Fruit fly (Drosophila melanogaster): ENCODE measurements around the gene CG31296.

DNA sequence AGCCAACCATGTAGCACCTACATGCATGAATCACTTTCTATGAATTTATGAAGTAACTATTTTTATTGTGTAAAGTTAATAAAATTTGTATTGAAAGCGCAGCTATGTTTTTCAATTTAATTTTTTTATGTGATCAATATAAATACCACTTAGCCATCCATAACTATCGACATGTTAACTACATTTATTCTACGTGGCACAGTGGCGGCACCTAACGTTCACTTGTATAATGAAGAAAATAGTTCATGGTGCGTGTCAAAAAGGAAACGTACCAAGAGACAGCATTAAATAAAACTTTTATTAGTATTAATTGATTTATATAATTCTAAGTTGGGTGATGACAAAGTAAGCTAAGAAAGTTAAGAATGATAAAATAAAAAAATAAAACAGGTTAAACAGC, 38.1 kb downstream of the CG31296 start:
- TF ChIP-seq Eip93F (GFP tag; optimal IDR thresholded peaks at IDR 0.05): no peak
- TF ChIP-seq CG8632 (GFP tag; optimal IDR thresholded peaks at IDR 0.05): no peak
